Fruit fly (Drosophila melanogaster): ENCODE data around the gene CG32856.

DNA sequence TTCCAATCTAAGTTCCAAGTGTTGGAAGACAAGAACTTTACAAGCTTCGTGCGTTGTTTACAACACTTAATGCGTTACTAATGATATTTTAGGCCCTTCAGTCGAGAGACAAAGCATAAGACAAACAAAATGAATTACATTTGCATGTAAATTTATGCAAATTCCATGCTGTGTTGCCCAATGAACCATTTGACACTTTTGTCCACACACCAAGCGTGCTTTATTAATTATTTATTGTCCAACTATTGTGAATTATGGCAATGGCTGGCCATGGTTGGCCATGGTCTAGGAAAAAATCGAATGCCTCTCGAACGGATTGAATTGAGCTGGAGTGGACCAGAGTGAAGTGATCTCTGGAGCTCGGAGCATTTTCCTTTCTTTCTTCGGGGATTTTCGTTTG, 37.0 kb downstream of the CG32856 start:
- TF ChIP-seq pan (optimal IDR thresholded peaks at IDR 0.05) (no peak), CrebA (GFP tag; optimal IDR thresholded peaks at IDR 0.05; ENCODE audit: borderline replicate concordance) (no peak), dl (GFP tag; optimal IDR thresholded peaks at IDR 0.05; ENCODE audit: insufficient read depth in 1 of 2, partially characterized antibody in 2 of 2) (no peak), usp (GFP tag; optimal IDR thresholded peaks at IDR 0.05) (no peak), foxo (GFP tag; optimal IDR thresholded peaks at IDR 0.05) (no peak), psq (GFP tag; optimal IDR thresholded peaks at IDR 0.05) (no peak)

Measured in whole organism, wandering third instar larva.